ENCODE assay signal across 1 fruit fly cellular context in the genomic region with DNA sequence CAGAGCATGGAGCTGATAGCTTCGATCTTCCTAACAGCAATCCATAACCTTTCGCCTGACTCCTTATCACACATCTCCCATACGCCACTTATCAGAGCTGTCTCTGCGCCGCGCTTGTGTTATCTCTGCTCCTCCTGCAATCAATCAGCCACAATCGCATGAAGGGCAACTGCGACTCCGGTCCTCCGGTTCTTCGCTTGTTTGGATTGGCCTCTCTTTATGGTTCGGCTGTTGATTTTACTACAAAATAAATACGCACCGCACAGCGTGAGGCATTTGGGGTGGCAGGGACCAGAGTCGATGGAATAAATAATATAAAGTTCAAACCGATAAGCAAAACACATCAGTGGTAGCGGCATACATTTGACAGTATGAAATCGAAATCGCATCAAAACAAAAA.
TF ChIP-seq lines count a peak whose summit lies in the region.

No protein-coding gene starts in this region.

TF ChIP-seq in whole organism, embryonic, 481 proteins besides CTCF, POLR2A, EP300 and RAD21 (continued from another document and continues in another):
- peak; percentile 71 for TF ChIP-seq CG2712 (tag; optimal IDR thresholded peaks at IDR 0.05; lab: Kevin White, UChicago)
- peak; percentile 56; the same call in 1 of the 2 replicates for TF ChIP-seq CG17328 (GFP tag; IDR thresholded peaks at IDR 0.05; lab: Robert Waterston, UW)
- TF ChIP-seq Taf1 (GFP tag; IDR thresholded peaks at IDR 0.05; lab: Robert Waterston, UW) = no peak
- no peak for TF ChIP-seq Deaf1 (tag; optimal IDR thresholded peaks at IDR 0.05; lab: Kevin White, UChicago)
- TF ChIP-seq prd (optimal IDR thresholded peaks at IDR 0.05; lab: Kevin White, UChicago) = no peak
- TF ChIP-seq prd (GFP tag; IDR thresholded peaks at IDR 0.05; lab: Robert Waterston, UW) = peak; percentile 69
- peak; percentile 75 for TF ChIP-seq CG14710 (tag; optimal IDR thresholded peaks at IDR 0.05; lab: Kevin White, UChicago)
- peak; percentile 49 for TF ChIP-seq Six4 (GFP tag; optimal IDR thresholded peaks at IDR 0.05; lab: Kevin White, UChicago)
- no peak for TF ChIP-seq sna (GFP tag; IDR thresholded peaks at IDR 0.05; lab: Robert Waterston, UW; ENCODE audit: partially characterized antibody)
- peak; percentile 39 for TF ChIP-seq CG12104 (GFP tag; optimal IDR thresholded peaks at IDR 0.05; lab: Kevin White, UChicago)
- 0 out of 2 replicates have a peak, but pooled peaks have one; percentile 23 for TF ChIP-seq CG11696 (GFP tag; IDR thresholded peaks at IDR 0.05; lab: Robert Waterston, UW)
- TF ChIP-seq ftz-f1 (GFP tag; optimal IDR thresholded peaks at IDR 0.05; lab: Kevin White, UChicago) = no peak
- TF ChIP-seq fd64A (GFP tag; optimal IDR thresholded peaks at IDR 0.05; lab: Kevin White, UChicago) = peak; percentile 82
- TF ChIP-seq D19A (tag; optimal IDR thresholded peaks at IDR 0.05; lab: Kevin White, UChicago) = peak; percentile 64
- peak; percentile 31; the same call in 1 of the 2 replicates for TF ChIP-seq CG1024 (GFP tag; IDR thresholded peaks at IDR 0.05; lab: Robert Waterston, UW)
- peak; percentile 71 for TF ChIP-seq CG3407 (GFP tag; optimal IDR thresholded peaks at IDR 0.05; lab: Kevin White, UChicago)
- no peak for TF ChIP-seq cg (GFP tag; optimal IDR thresholded peaks at IDR 0.05; lab: Kevin White, UChicago)
- no peak for TF ChIP-seq al (GFP tag; IDR thresholded peaks at IDR 0.05; lab: Robert Waterston, UW)
- no peak for TF ChIP-seq CG1832 (GFP tag; optimal IDR thresholded peaks at IDR 0.05; lab: Kevin White, UChicago)
- peak; percentile 34 for TF ChIP-seq CG5245 (GFP tag; optimal IDR thresholded peaks at IDR 0.05; lab: Kevin White, UChicago)
- no peak; the same call in 1 of the 2 replicates for TF ChIP-seq ssp (GFP tag; IDR thresholded peaks at IDR 0.05; lab: Robert Waterston, UW)
- TF ChIP-seq peb (GFP tag; IDR thresholded peaks at IDR 0.05; lab: Robert Waterston, UW) = peak; percentile 42; the same call in 1 of the 2 replicates
- TF ChIP-seq stwl (tag; optimal IDR thresholded peaks at IDR 0.05; lab: Kevin White, UChicago) = peak; percentile 53
- TF ChIP-seq CG18262 (tag; optimal IDR thresholded peaks at IDR 0.05; lab: Kevin White, UChicago) = peak; percentile 63
- TF ChIP-seq ind (GFP tag; optimal IDR thresholded peaks at IDR 0.05; lab: Kevin White, UChicago) = no peak
- TF ChIP-seq jumu (GFP tag; optimal IDR thresholded peaks at IDR 0.05; lab: Kevin White, UChicago) = peak; percentile 43
- TF ChIP-seq Xrp1 (GFP tag; IDR thresholded peaks at IDR 0.05; lab: Robert Waterston, UW) = peak; percentile 92
- TF ChIP-seq CG10462 (GFP tag; optimal IDR thresholded peaks at IDR 0.05; lab: Kevin White, UChicago) = peak; percentile 25
- TF ChIP-seq Bteb2 (GFP tag; optimal IDR thresholded peaks at IDR 0.05; lab: Kevin White, UChicago) = no peak
- TF ChIP-seq CG31388 (GFP tag; optimal IDR thresholded peaks at IDR 0.05; lab: Kevin White, UChicago) = peak; percentile 2
- no peak for TF ChIP-seq CG9215 (GFP tag; IDR thresholded peaks at IDR 0.05; lab: Robert Waterston, UW)
- TF ChIP-seq pum (GFP tag; optimal IDR thresholded peaks at IDR 0.05; lab: Kevin White, UChicago) = peak; percentile 26
- TF ChIP-seq CG11247 (GFP tag; IDR thresholded peaks at IDR 0.05; lab: Robert Waterston, UW) = peak; percentile 60
- TF ChIP-seq sens-2 (GFP tag; IDR thresholded peaks at IDR 0.05; lab: Robert Waterston, UW) = 0 out of 2 replicates have a peak, but pooled peaks have one; percentile 37
- TF ChIP-seq Drgx (GFP tag; IDR thresholded peaks at IDR 0.05; lab: Robert Waterston, UW) = no peak
- TF ChIP-seq CG10979 (tag; optimal IDR thresholded peaks at IDR 0.05; lab: Kevin White, UChicago) = peak; percentile 50
- peak; percentile 34 for TF ChIP-seq CG10543 (GFP tag; optimal IDR thresholded peaks at IDR 0.05; lab: Kevin White, UChicago)
- TF ChIP-seq lilli (GFP tag; optimal IDR thresholded peaks at IDR 0.05; lab: Kevin White, UChicago) = no peak
- no peak for TF ChIP-seq sc (optimal IDR thresholded peaks at IDR 0.05; lab: Kevin White, UChicago)
- TF ChIP-seq sc (GFP tag; optimal IDR thresholded peaks at IDR 0.05; lab: Kevin White, UChicago) = peak; percentile 51
- TF ChIP-seq nmo (GFP tag; optimal IDR thresholded peaks at IDR 0.05; lab: Kevin White, UChicago) = peak; percentile 9
- peak; percentile 79; the same call in 1 of the 2 replicates for TF ChIP-seq chm (GFP tag; IDR thresholded peaks at IDR 0.05; lab: Robert Waterston, UW)
- peak; percentile 52 for TF ChIP-seq Bdp1 (GFP tag; optimal IDR thresholded peaks at IDR 0.05; lab: Kevin White, UChicago)
- peak; percentile 93 for TF ChIP-seq Med (GFP tag; lab: Kevin White, UChicago)
- peak; percentile 59 for TF ChIP-seq CG6689 (GFP tag; IDR thresholded peaks at IDR 0.05; lab: Robert Waterston, UW)
- peak; percentile 43 for TF ChIP-seq CG17829 (tag; optimal IDR thresholded peaks at IDR 0.05; lab: Kevin White, UChicago)
- peak; percentile 56 for TF ChIP-seq CG18476 (GFP tag; optimal IDR thresholded peaks at IDR 0.05; lab: Kevin White, UChicago)
- TF ChIP-seq sug (tag; optimal IDR thresholded peaks at IDR 0.05; lab: Kevin White, UChicago) = peak; percentile 23
- TF ChIP-seq CG8388 (GFP tag; optimal IDR thresholded peaks at IDR 0.05; lab: Kevin White, UChicago) = no peak
- TF ChIP-seq zen (tag; optimal IDR thresholded peaks at IDR 0.05; lab: Kevin White, UChicago) = peak; percentile 27
- TF ChIP-seq TFAM (GFP tag; optimal IDR thresholded peaks at IDR 0.05; lab: Kevin White, UChicago) = no peak
- peak; percentile 8 for TF ChIP-seq CG10267 (tag; optimal IDR thresholded peaks at IDR 0.05; lab: Kevin White, UChicago)
- peak; percentile 77 for TF ChIP-seq CG15601 (tag; optimal IDR thresholded peaks at IDR 0.05; lab: Kevin White, UChicago)
- TF ChIP-seq lola (GFP tag; optimal IDR thresholded peaks at IDR 0.05; lab: Kevin White, UChicago) = peak in 1 of 3 experiments; percentile 67
- peak; percentile 45; the same call in 1 of the 2 replicates for TF ChIP-seq CG14014 (GFP tag; IDR thresholded peaks at IDR 0.05; lab: Robert Waterston, UW)
- TF ChIP-seq mld (GFP tag; IDR thresholded peaks at IDR 0.05; lab: Robert Waterston, UW; ENCODE audit: partially characterized antibody) = no peak
- TF ChIP-seq CHES-1-like (GFP tag; optimal IDR thresholded peaks at IDR 0.05; lab: Kevin White, UChicago) = peak; percentile 18
- TF ChIP-seq ttk (GFP tag; IDR thresholded peaks at IDR 0.05; lab: Robert Waterston, UW) = peak; percentile 26; the same call in 1 of the 2 replicates
- no peak for TF ChIP-seq br (optimal IDR thresholded peaks at IDR 0.05; lab: Kevin White, UChicago)
- TF ChIP-seq CG10654 (GFP tag; optimal IDR thresholded peaks at IDR 0.05; lab: Kevin White, UChicago) = peak; percentile 58
- TF ChIP-seq CG33557 (GFP tag; optimal IDR thresholded peaks at IDR 0.05; lab: Kevin White, UChicago) = peak; percentile 86
- peak; percentile 83 for TF ChIP-seq CG2202 (tag; optimal IDR thresholded peaks at IDR 0.05; lab: Kevin White, UChicago)
- peak; percentile 49 for TF ChIP-seq tap (tag; optimal IDR thresholded peaks at IDR 0.05; lab: Kevin White, UChicago)
- TF ChIP-seq dimm (GFP tag; IDR thresholded peaks at IDR 0.05; lab: Robert Waterston, UW) = peak; percentile 53; the same call in 1 of the 2 replicates
- TF ChIP-seq repo (GFP tag; optimal IDR thresholded peaks at IDR 0.05; lab: Kevin White, UChicago) = peak; percentile 25
- TF ChIP-seq CG12219 (GFP tag; optimal IDR thresholded peaks at IDR 0.05; lab: Kevin White, UChicago) = peak; percentile 3
- TF ChIP-seq CG6791 (GFP tag; IDR thresholded peaks at IDR 0.05; lab: Robert Waterston, UW; ENCODE audit: partially characterized antibody) = no peak
- TF ChIP-seq CG9797 (GFP tag; optimal IDR thresholded peaks at IDR 0.05; lab: Kevin White, UChicago) = no peak
- TF ChIP-seq Side (GFP tag; optimal IDR thresholded peaks at IDR 0.05; lab: Kevin White, UChicago) = peak; percentile 75
- TF ChIP-seq Poxn (GFP tag; IDR thresholded peaks at IDR 0.05; lab: Robert Waterston, UW) = no peak
- TF ChIP-seq Hr3 (GFP tag; optimal IDR thresholded peaks at IDR 0.05; lab: Kevin White, UChicago) = no peak
- TF ChIP-seq CG4282 (GFP tag; optimal IDR thresholded peaks at IDR 0.05; lab: Kevin White, UChicago) = no peak
- TF ChIP-seq Hsf (GFP tag; optimal IDR thresholded peaks at IDR 0.05; lab: Kevin White, UChicago) = peak; percentile 26
- no peak for TF ChIP-seq CG30020 (tag; optimal IDR thresholded peaks at IDR 0.05; lab: Kevin White, UChicago)
- TF ChIP-seq CG14667 (GFP tag; IDR thresholded peaks at IDR 0.05; lab: Robert Waterston, UW) = peak; percentile 26; the same call in 1 of the 2 replicates
- peak; percentile 16 for TF ChIP-seq Hey (tag; optimal IDR thresholded peaks at IDR 0.05; lab: Kevin White, UChicago)
- TF ChIP-seq CG7786 (GFP tag; optimal IDR thresholded peaks at IDR 0.05; lab: Kevin White, UChicago) = peak; percentile 41
- no peak for TF ChIP-seq pho (GFP tag; optimal IDR thresholded peaks at IDR 0.05; lab: Kevin White, UChicago)
- peak; percentile 66 for TF ChIP-seq kay (GFP tag; optimal IDR thresholded peaks at IDR 0.05; lab: Kevin White, UChicago)
- peak; percentile 52; the same call in 1 of the 2 replicates for TF ChIP-seq E2f1 (GFP tag; IDR thresholded peaks at IDR 0.05; lab: Robert Waterston, UW)
- no peak for TF ChIP-seq inv (GFP tag; IDR thresholded peaks at IDR 0.05; lab: Robert Waterston, UW; ENCODE audit: partially characterized antibody)
- TF ChIP-seq NC2α (GFP tag; optimal IDR thresholded peaks at IDR 0.05; lab: Kevin White, UChicago) = peak; percentile 39
- no peak for TF ChIP-seq CG16779 (GFP tag; IDR thresholded peaks at IDR 0.05; lab: Robert Waterston, UW)
- TF ChIP-seq CG7987 (GFP tag; optimal IDR thresholded peaks at IDR 0.05; lab: Kevin White, UChicago) = peak; percentile 81
- no peak for TF ChIP-seq ato (GFP tag; IDR thresholded peaks at IDR 0.05; lab: Robert Waterston, UW; ENCODE audit: partially characterized antibody)
- peak; percentile 48 for TF ChIP-seq Rfx (GFP tag; IDR thresholded peaks at IDR 0.05; lab: Robert Waterston, UW)
- peak; percentile 29; the same call in 1 of the 2 replicates for TF ChIP-seq CG31441 (GFP tag; IDR thresholded peaks at IDR 0.05; lab: Robert Waterston, UW)
- TF ChIP-seq kni (GFP tag; optimal IDR thresholded peaks at IDR 0.05; lab: Kevin White, UChicago) = peak; percentile 86
- TF ChIP-seq exex (tag; optimal IDR thresholded peaks at IDR 0.05; lab: Kevin White, UChicago) = peak; percentile 20
- TF ChIP-seq ems (GFP tag; optimal IDR thresholded peaks at IDR 0.05; lab: Kevin White, UChicago) = peak; percentile 22
- no peak for TF ChIP-seq bbx (GFP tag; IDR thresholded peaks at IDR 0.05; lab: Robert Waterston, UW; ENCODE audit: partially characterized antibody)
- TF ChIP-seq sob (GFP tag; IDR thresholded peaks at IDR 0.05; lab: Robert Waterston, UW) = peak; percentile 68
- no peak for TF ChIP-seq Abd-B (GFP tag; optimal IDR thresholded peaks at IDR 0.05; lab: Kevin White, UChicago)
- TF ChIP-seq Dbx (GFP tag; IDR thresholded peaks at IDR 0.05; lab: Robert Waterston, UW) = no peak
- peak; percentile 74 for TF ChIP-seq CG1603 (tag; optimal IDR thresholded peaks at IDR 0.05; lab: Kevin White, UChicago)
- TF ChIP-seq Nf-YB (GFP tag; optimal IDR thresholded peaks at IDR 0.05; lab: Kevin White, UChicago) = peak; percentile 52
- peak; percentile 41 for TF ChIP-seq Antp (GFP tag; optimal IDR thresholded peaks at IDR 0.05; lab: Kevin White, UChicago)
- peak; percentile 20 for TF ChIP-seq bigmax (GFP tag; optimal IDR thresholded peaks at IDR 0.05; lab: Kevin White, UChicago)
- TF ChIP-seq Dfd (GFP tag; optimal IDR thresholded peaks at IDR 0.05; lab: Kevin White, UChicago) = no peak
- no peak for TF ChIP-seq Hmx (GFP tag; optimal IDR thresholded peaks at IDR 0.05; lab: Kevin White, UChicago)
- TF ChIP-seq CG17385 (GFP tag; optimal IDR thresholded peaks at IDR 0.05; lab: Kevin White, UChicago) = no peak
- no peak for TF ChIP-seq HLH4C (GFP tag; IDR thresholded peaks at IDR 0.05; lab: Robert Waterston, UW; ENCODE audit: partially characterized antibody)
- TF ChIP-seq gcm2 (GFP tag; optimal IDR thresholded peaks at IDR 0.05; lab: Kevin White, UChicago) = no peak
- TF ChIP-seq gsb-n (tag; optimal IDR thresholded peaks at IDR 0.05; lab: Kevin White, UChicago) = peak; percentile 67
- TF ChIP-seq ac (GFP tag; optimal IDR thresholded peaks at IDR 0.05; lab: Kevin White, UChicago) = peak; percentile 80
- no peak for TF ChIP-seq Opbp (GFP tag; IDR thresholded peaks at IDR 0.05; lab: Robert Waterston, UW; ENCODE audit: partially characterized antibody)
- TF ChIP-seq rib (GFP tag; IDR thresholded peaks at IDR 0.05; lab: Robert Waterston, UW) = 0 out of 2 replicates have a peak, but pooled peaks have one; percentile 22
- TF ChIP-seq sr (GFP tag; IDR thresholded peaks at IDR 0.05; lab: Robert Waterston, UW) = peak; percentile 64; the same call in 2 of the 3 replicates
- TF ChIP-seq fu2 (GFP tag; optimal IDR thresholded peaks at IDR 0.05; lab: Kevin White, UChicago) = no peak
- peak; percentile 47 for TF ChIP-seq Lhr (GFP tag; optimal IDR thresholded peaks at IDR 0.05; lab: Kevin White, UChicago)
- TF ChIP-seq Max (GFP tag; optimal IDR thresholded peaks at IDR 0.05; lab: Kevin White, UChicago) = peak; percentile 42
- TF ChIP-seq Fer3 (tag; optimal IDR thresholded peaks at IDR 0.05; lab: Kevin White, UChicago) = peak; percentile 59
- TF ChIP-seq nau (GFP tag; optimal IDR thresholded peaks at IDR 0.05; lab: Kevin White, UChicago) = peak; percentile 10
- TF ChIP-seq tin (GFP tag; optimal IDR thresholded peaks at IDR 0.05; lab: Kevin White, UChicago) = peak; percentile 21
- peak; percentile 71 for TF ChIP-seq CG17359 (tag; optimal IDR thresholded peaks at IDR 0.05; lab: Kevin White, UChicago)
- TF ChIP-seq CG9609 (GFP tag; optimal IDR thresholded peaks at IDR 0.05; lab: Kevin White, UChicago) = no peak
- peak; percentile 9 for TF ChIP-seq Meics (GFP tag; optimal IDR thresholded peaks at IDR 0.05; lab: Kevin White, UChicago)
- peak; percentile 52 for TF ChIP-seq CG4424 (GFP tag; optimal IDR thresholded peaks at IDR 0.05; lab: Kevin White, UChicago)
- TF ChIP-seq ash1 (GFP tag; optimal IDR thresholded peaks at IDR 0.05; lab: Kevin White, UChicago) = peak; percentile 43
- TF ChIP-seq HHEX (GFP tag; optimal IDR thresholded peaks at IDR 0.05; lab: Kevin White, UChicago) = peak; percentile 55
- peak; percentile 30 for TF ChIP-seq CG4820 (GFP tag; optimal IDR thresholded peaks at IDR 0.05; lab: Kevin White, UChicago)
- TF ChIP-seq eve (GFP tag; optimal IDR thresholded peaks at IDR 0.05; lab: Kevin White, UChicago) = no peak
- TF ChIP-seq CG9876 (GFP tag; optimal IDR thresholded peaks at IDR 0.05; lab: Kevin White, UChicago) = peak; percentile 48
- TF ChIP-seq CG10565 (GFP tag; optimal IDR thresholded peaks at IDR 0.05; lab: Kevin White, UChicago) = no peak
- peak; percentile 87 for TF ChIP-seq Ets65A (GFP tag; lab: Kevin White, UChicago)
